Fruit fly (Drosophila melanogaster) whole organism, embryonic: Measurements from ENCODE around the gene Tfb4.
A peak's percentile ranks its signal among the peaks of the same experiment; 100 is the strongest.

ENCODE experiments used
- Ada2b ChIP-seq: fragments of 200-800 bp; sonication (Bioruptor generic); IDR thresholded peaks from 2 replicates; pipeline ENCODE4 v1.3.6; 2022; ENCODE audit warnings: missing biosample characterization, missing genetic modification characterization
- Atf3 ChIP-seq: fragments of 200-800 bp; sonication (Bioruptor generic); optimal IDR thresholded peaks from 3 replicates; lab custom pipeline; 2016; ENCODE audit warnings: missing biosample characterization, missing genetic modification characterization
- BEAF-32 ChIP-seq: fragments of 200-800 bp; sonication (Bioruptor generic); optimal IDR thresholded peaks from 3 replicates; lab custom pipeline; 2017; ENCODE audit warnings: missing biosample characterization, missing genetic modification characterization, mild to moderate bottlenecking, moderate library complexity, missing genetic modification reagents
- CG10431 ChIP-seq: fragments of 200-800 bp; sonication (Bioruptor generic); optimal IDR thresholded peaks from 3 replicates; lab custom pipeline; 2018; ENCODE audit warnings: missing biosample characterization, mild to moderate bottlenecking, missing genetic modification characterization
- CG11093 ChIP-seq: fragments of 200-800 bp; sonication (Bioruptor generic); IDR thresholded peaks from 3 replicates; pipeline ENCODE4 v1.3.6; 2022; ENCODE audit warnings: missing biosample characterization, missing genetic modification characterization
- CG11560 ChIP-seq: fragments of 200-800 bp; sonication (Bioruptor generic); IDR thresholded peaks from 3 replicates; pipeline ENCODE4 v1.3.6; 2022; ENCODE audit warnings: missing biosample characterization, missing genetic modification characterization
- CG1233 ChIP-seq: fragments of 200-800 bp; sonication (Bioruptor generic); optimal IDR thresholded peaks from 4 replicates; lab custom pipeline; 2018; ENCODE audit warnings: missing biosample characterization, mild to moderate bottlenecking, missing genetic modification characterization
- CG12769 ChIP-seq: fragments of 200-800 bp; sonication (Bioruptor generic); optimal IDR thresholded peaks from 2 replicates; lab custom pipeline; 2019; ENCODE audit warnings: missing biosample characterization, mild to moderate bottlenecking, missing genetic modification characterization, moderate library complexity
- CG14441 ChIP-seq: fragments of 200-800 bp; sonication (Bioruptor generic); IDR thresholded peaks from 2 replicates; pipeline ENCODE4 v1.3.6; 2022; ENCODE audit warnings: missing biosample characterization, missing genetic modification characterization
- CG18262 ChIP-seq: fragments of 200-800 bp; optimal IDR thresholded peaks from 3 replicates; lab custom pipeline; 2019; ENCODE audit warnings: missing biosample characterization, mild to moderate bottlenecking, missing genetic modification characterization, moderate library complexity
- CG31388 ChIP-seq: fragments of 200-800 bp; sonication (Bioruptor generic); optimal IDR thresholded peaks from 2 replicates; lab custom pipeline; 2016; ENCODE audit warnings: missing biosample characterization, missing genetic modification characterization
- CG3281 ChIP-seq: fragments of 200-800 bp; sonication (Bioruptor generic); optimal IDR thresholded peaks from 3 replicates; lab custom pipeline; 2017; ENCODE audit warnings: missing biosample characterization, mild to moderate bottlenecking, missing genetic modification characterization
- CG4328 ChIP-seq: fragments of 200-800 bp; sonication (Bioruptor generic); optimal IDR thresholded peaks from 3 replicates; lab custom pipeline; 2017; ENCODE audit warnings: missing biosample characterization, missing genetic modification reagents, missing genetic modification characterization
- CG8089 ChIP-seq: fragments of 200-800 bp; sonication (Bioruptor generic); optimal IDR thresholded peaks from 3 replicates; lab custom pipeline; 2016; ENCODE audit warnings: missing biosample characterization, missing genetic modification characterization
- D19A ChIP-seq: fragments of 200-800 bp; optimal IDR thresholded peaks from 3 replicates; lab custom pipeline; 2019; ENCODE audit warnings: missing biosample characterization, mild to moderate bottlenecking, missing genetic modification characterization, moderate library complexity
- Doc3 ChIP-seq: fragments of 200-800 bp; sonication (Bioruptor generic); IDR thresholded peaks from 3 replicates; pipeline ENCODE4 v1.3.6; 2022; ENCODE audit warnings: missing biosample characterization, missing genetic modification characterization; ENCODE audit not compliant: partially characterized antibody
- Fer1 ChIP-seq: fragments of 200-800 bp; sonication (Bioruptor generic); optimal IDR thresholded peaks from 2 replicates; lab custom pipeline; 2017; ENCODE audit warnings: missing biosample characterization, mild to moderate bottlenecking, missing genetic modification characterization
- Hmr ChIP-seq: fragments of 200-800 bp; sonication (Bioruptor generic); optimal IDR thresholded peaks from 3 replicates; lab custom pipeline; 2017; ENCODE audit warnings: mild to moderate bottlenecking, missing biosample characterization, missing genetic modification reagents, missing genetic modification characterization
- Kr ChIP-seq: fragments of 200-800 bp; sonication (Bioruptor generic); optimal IDR thresholded peaks from 2 replicates; lab custom pipeline; 2017; ENCODE audit warnings: missing biosample characterization, mild to moderate bottlenecking, missing genetic modification characterization
- Lhr ChIP-seq: fragments of 200-800 bp; sonication (Bioruptor generic); optimal IDR thresholded peaks from 3 replicates; lab custom pipeline; 2017; ENCODE audit warnings: mild to moderate bottlenecking, missing biosample characterization, missing genetic modification reagents, missing genetic modification characterization
- Lim3 ChIP-seq: fragments of 200-800 bp; sonication (Bioruptor generic); IDR thresholded peaks from 2 replicates; pipeline ENCODE4 v1.3.6; 2022; ENCODE audit warnings: missing biosample characterization, missing genetic modification characterization
- PHDP ChIP-seq: fragments of 200-800 bp; sonication (Bioruptor generic); optimal IDR thresholded peaks from 3 replicates; lab custom pipeline; 2018; ENCODE audit warnings: missing biosample characterization, mild to moderate bottlenecking, missing genetic modification characterization, moderate library complexity
- Sin3A ChIP-seq: fragments of >200 bp; optimal IDR thresholded peaks from 2 replicates; lab custom pipeline; 2018
- Sox102F ChIP-seq: fragments of 200-800 bp; sonication (Bioruptor generic); optimal IDR thresholded peaks from 2 replicates; lab custom pipeline; 2018; ENCODE audit warnings: missing biosample characterization, mild to moderate bottlenecking, missing genetic modification characterization, moderate library complexity
- Trl ChIP-seq, 3 experiments: fragments of >200 bp in 2 of 3; fragments of 200-800 bp in 1 of 3; sonication (Bioruptor generic) in 1 of 3; optimal IDR thresholded peaks; 2 replicates in 1 of 3; 3 replicates in 2 of 3; lab custom pipeline; 2016 to 2017; ENCODE audit warnings: missing biosample characterization in 1 of 3, missing genetic modification characterization in 1 of 3
- cato ChIP-seq: fragments of 200-800 bp; sonication (Bioruptor generic); optimal IDR thresholded peaks from 2 replicates; lab custom pipeline; 2016; ENCODE audit warnings: missing biosample characterization, missing genetic modification characterization, borderline replicate concordance
- cg ChIP-seq: fragments of 200-800 bp; sonication (Bioruptor generic); optimal IDR thresholded peaks from 3 replicates; lab custom pipeline; 2019; ENCODE audit warnings: missing biosample characterization, mild to moderate bottlenecking, missing genetic modification characterization, moderate library complexity
- croc ChIP-seq: fragments of 200-800 bp; sonication (Bioruptor generic); conservative IDR thresholded peaks from 3 replicates; pipeline ENCODE4 v1.3.6; 2022; ENCODE audit warnings: missing biosample characterization, missing genetic modification characterization
- eyg ChIP-seq: fragments of 200-800 bp; sonication (Bioruptor generic); optimal IDR thresholded peaks from 3 replicates; lab custom pipeline; 2016; ENCODE audit warnings: missing biosample characterization, missing genetic modification characterization
- fd102C ChIP-seq: fragments of 200-800 bp; sonication (Bioruptor generic); optimal IDR thresholded peaks from 2 replicates; lab custom pipeline; 2018; ENCODE audit warnings: missing biosample characterization, mild to moderate bottlenecking, missing genetic modification characterization, moderate library complexity
- fd3F ChIP-seq: fragments of 200-800 bp; sonication (Bioruptor generic); optimal IDR thresholded peaks from 2 replicates; lab custom pipeline; 2018; ENCODE audit warnings: missing biosample characterization, mild to moderate bottlenecking, missing genetic modification characterization, moderate library complexity
- ftz-f1 ChIP-seq: fragments of 200-800 bp; sonication (Bioruptor generic); optimal IDR thresholded peaks from 2 replicates; lab custom pipeline; 2016; ENCODE audit warnings: missing biosample characterization, missing genetic modification characterization
- gsb-n ChIP-seq: fragments of 200-800 bp; sonication (Bioruptor generic); optimal IDR thresholded peaks from 3 replicates; lab custom pipeline; 2018; ENCODE audit warnings: missing biosample characterization, mild to moderate bottlenecking, missing genetic modification characterization
- hbn ChIP-seq: fragments of 200-800 bp; sonication (Bioruptor generic); IDR thresholded peaks from 2 replicates; pipeline ENCODE4 v1.3.6; 2022; ENCODE audit warnings: missing biosample characterization, missing genetic modification characterization; ENCODE audit not compliant: partially characterized antibody
- her ChIP-seq: fragments of 200-800 bp; sonication (Bioruptor generic); optimal IDR thresholded peaks from 2 replicates; lab custom pipeline; 2016; ENCODE audit warnings: missing biosample characterization, missing genetic modification characterization
- jing ChIP-seq: fragments of 200-800 bp; sonication (Bioruptor generic); optimal IDR thresholded peaks from 2 replicates; lab custom pipeline; 2018; ENCODE audit warnings: missing biosample characterization, mild to moderate bottlenecking, missing genetic modification characterization
- lilli ChIP-seq: fragments of 200-800 bp; sonication (Bioruptor generic); optimal IDR thresholded peaks from 3 replicates; lab custom pipeline; 2016; ENCODE audit warnings: missing biosample characterization, missing genetic modification characterization
- mirr ChIP-seq: fragments of 200-800 bp; sonication (Bioruptor generic); optimal IDR thresholded peaks from 3 replicates; lab custom pipeline; 2018; ENCODE audit warnings: missing biosample characterization, mild to moderate bottlenecking, missing genetic modification characterization
- nau ChIP-seq: fragments of 200-800 bp; sonication (Bioruptor generic); optimal IDR thresholded peaks from 3 replicates; lab custom pipeline; 2017; ENCODE audit warnings: missing biosample characterization, mild to moderate bottlenecking, missing genetic modification characterization, missing genetic modification reagents
- org-1 ChIP-seq: fragments of 200-800 bp; sonication (Bioruptor generic); optimal IDR thresholded peaks from 2 replicates; lab custom pipeline; 2017; ENCODE audit warnings: missing biosample characterization, missing genetic modification characterization
- prd ChIP-seq, 3 experiments: fragments of >200 bp in 2 of 3; fragments of 200-800 bp in 1 of 3; sonication (Bioruptor generic) in 1 of 3; optimal IDR thresholded peaks in 2 of 3; IDR thresholded peaks in 1 of 3; 2 replicates in 2 of 3; 3 replicates in 1 of 3; pipeline versions ENCODE4 v1.3.6 to Lab custom; 2017 to 2022; ENCODE audit warnings: missing biosample characterization in 1 of 3, missing genetic modification characterization in 1 of 3
- pum ChIP-seq: fragments of 200-800 bp; sonication (Bioruptor generic); optimal IDR thresholded peaks from 2 replicates; lab custom pipeline; 2016; ENCODE audit warnings: missing biosample characterization, missing genetic modification characterization
- schlank ChIP-seq: fragments of 200-800 bp; sonication (Bioruptor generic); optimal IDR thresholded peaks from 2 replicates; lab custom pipeline; 2018; ENCODE audit warnings: missing biosample characterization, mild to moderate bottlenecking, missing genetic modification characterization
- sr ChIP-seq: fragments of 200-800 bp; sonication (Bioruptor generic); IDR thresholded peaks from 3 replicates; pipeline ENCODE4 v1.3.6; 2022; ENCODE audit warnings: missing biosample characterization, missing genetic modification characterization
- stwl ChIP-seq: fragments of 200-800 bp; sonication (Bioruptor generic); optimal IDR thresholded peaks from 3 replicates; lab custom pipeline; 2018; ENCODE audit warnings: missing biosample characterization, mild to moderate bottlenecking, missing genetic modification characterization, moderate library complexity
- zen2 ChIP-seq: fragments of 200-800 bp; sonication (Bioruptor generic); IDR thresholded peaks from 3 replicates; pipeline ENCODE4 v1.3.6; 2022; ENCODE audit warnings: missing biosample characterization, missing genetic modification characterization; ENCODE audit not compliant: partially characterized antibody
- zfh1 ChIP-seq: fragments of 200-800 bp; sonication (Bioruptor generic); IDR thresholded peaks from 3 replicates; pipeline ENCODE4 v1.3.6; 2022; ENCODE audit warnings: missing biosample characterization, missing genetic modification characterization

Tfb4 gene

DNA sequence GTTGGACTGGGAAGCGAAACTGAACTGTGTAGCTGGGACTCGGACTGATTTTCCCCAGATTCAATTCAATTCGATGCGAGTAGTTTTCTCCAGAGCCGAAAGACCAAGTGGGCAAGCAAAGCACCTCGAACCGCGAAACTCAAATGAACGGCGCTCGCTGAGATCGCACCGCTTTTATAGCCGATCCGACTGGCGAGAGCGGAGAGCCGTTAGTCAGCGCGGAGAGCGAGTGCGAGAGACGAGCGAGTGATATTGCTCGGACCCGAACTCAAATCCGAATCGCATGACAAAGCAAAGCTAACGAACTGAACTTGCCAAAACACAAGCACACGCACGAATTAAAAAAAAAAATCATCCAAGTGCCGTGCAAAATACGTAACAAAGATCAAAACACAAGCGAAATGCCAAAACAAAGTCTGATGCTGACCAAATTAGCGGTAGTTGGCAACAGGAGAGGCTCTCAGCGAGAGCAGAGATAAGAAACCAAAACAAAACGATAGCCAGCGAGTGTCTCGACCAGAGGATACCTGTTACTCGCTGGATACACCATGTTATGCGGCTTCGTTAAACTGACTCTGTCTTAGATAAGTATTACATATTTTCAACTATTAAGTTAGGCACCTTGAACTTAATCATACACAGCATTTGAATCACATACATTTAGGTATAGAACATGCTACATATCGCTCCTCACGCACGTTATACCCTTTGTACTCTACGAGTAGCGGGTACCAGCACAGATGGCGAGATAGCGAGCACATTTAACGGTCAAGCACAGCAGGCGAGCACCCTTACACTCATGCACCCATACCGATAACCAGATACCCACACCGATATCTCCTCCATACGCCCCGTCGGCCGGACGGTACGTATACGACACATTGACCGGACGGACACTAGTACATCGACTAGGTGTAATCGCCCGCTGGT, 31.3 kb downstream of the Tfb4 start (continued):
- peak; percentile 84 for TF ChIP-seq Ada2b
- TF ChIP-seq Trl (optimal IDR thresholded peaks at IDR 0.05; lab: Kevin White, UChicago), result peak; percentile 80 to 94
- TF ChIP-seq Trl (GFP tag; optimal IDR thresholded peaks at IDR 0.05; lab: Kevin White, UChicago), result peak; percentile 59
- TF ChIP-seq Lim3 (GFP tag; lab: Robert Waterston, UW), result no peak
- TF ChIP-seq Hmr (GFP tag; lab: Kevin White, UChicago), result peak; percentile 88
- peak; percentile 19 for TF ChIP-seq her (GFP tag; lab: Kevin White, UChicago)
- peak; percentile 69 for TF ChIP-seq CG3281 (GFP tag; lab: Kevin White, UChicago)
- no peak for TF ChIP-seq CG31388 (GFP tag; lab: Kevin White, UChicago)
- TF ChIP-seq lilli (GFP tag; lab: Kevin White, UChicago), result peak; percentile 85
- no peak for TF ChIP-seq prd (optimal IDR thresholded peaks at IDR 0.05; lab: Kevin White, UChicago)
- peak; percentile 88 for TF ChIP-seq prd (GFP tag; IDR thresholded peaks at IDR 0.05; lab: Robert Waterston, UW)
- peak; percentile 43; the same call in 1 of the 3 replicates for TF ChIP-seq zen2 (GFP tag; lab: Robert Waterston, UW)
- TF ChIP-seq CG11093 (GFP tag; lab: Robert Waterston, UW), result peak; percentile 54; the same call in 2 of the 3 replicates
- peak; percentile 93 for TF ChIP-seq CG12769 (tag; lab: Kevin White, UChicago)
- peak; percentile 78 for TF ChIP-seq Fer1
- TF ChIP-seq ftz-f1 (GFP tag; lab: Kevin White, UChicago), result peak; percentile 20
- TF ChIP-seq Atf3 (GFP tag; lab: Kevin White, UChicago), result peak; percentile 41
- peak; percentile 47 for TF ChIP-seq mirr
- no peak for TF ChIP-seq eyg
- peak; percentile 24 for TF ChIP-seq cato
- TF ChIP-seq stwl (tag; lab: Kevin White, UChicago), result peak; percentile 4
- TF ChIP-seq croc (GFP tag; lab: Robert Waterston, UW), result peak; percentile 37; the same call in 1 of the 3 replicates
- TF ChIP-seq gsb-n (tag; lab: Kevin White, UChicago), result no peak
- TF ChIP-seq CG4328 (GFP tag; lab: Kevin White, UChicago), result no peak
- TF ChIP-seq sr (GFP tag; lab: Robert Waterston, UW), result peak; percentile 48; the same call in 1 of the 3 replicates
- no peak for TF ChIP-seq Kr
- TF ChIP-seq Sin3A, result no peak
- TF ChIP-seq zfh1 (GFP tag; lab: Robert Waterston, UW), result peak; percentile 72
- TF ChIP-seq pum, result peak; percentile 37
- peak; percentile 60 for TF ChIP-seq fd3F
- TF ChIP-seq CG14441 (GFP tag; lab: Robert Waterston, UW), result peak; percentile 84
- TF ChIP-seq CG8089, result peak; percentile 40
- TF ChIP-seq org-1 (GFP tag; lab: Kevin White, UChicago), result peak; percentile 78
- no peak for TF ChIP-seq BEAF-32 (GFP tag; lab: Kevin White, UChicago)
- TF ChIP-seq fd102C, result peak; percentile 32
- TF ChIP-seq Sox102F (GFP tag; lab: Kevin White, UChicago), result peak; percentile 71
- peak; percentile 50 for TF ChIP-seq CG18262
- peak; percentile 14 for TF ChIP-seq cg (GFP tag; lab: Kevin White, UChicago)
- peak; percentile 48 for TF ChIP-seq CG1233 (GFP tag; lab: Kevin White, UChicago)
- no peak for TF ChIP-seq Lhr (GFP tag; lab: Kevin White, UChicago)
- TF ChIP-seq CG10431 (GFP tag; lab: Kevin White, UChicago), result no peak
- peak; percentile 47 for TF ChIP-seq jing (GFP tag; lab: Kevin White, UChicago)
- no peak for TF ChIP-seq hbn (GFP tag; lab: Robert Waterston, UW)
- TF ChIP-seq D19A (tag; lab: Kevin White, UChicago), result peak; percentile 51
- TF ChIP-seq CG11560 (tag; lab: Robert Waterston, UW), result peak; percentile 49
- TF ChIP-seq PHDP (tag; lab: Kevin White, UChicago), result peak; percentile 81
- TF ChIP-seq Doc3, result no peak; the same call in 2 of the 3 replicates
- peak; percentile 66 for TF ChIP-seq nau (GFP tag; lab: Kevin White, UChicago)
- TF ChIP-seq schlank, result peak; percentile 79
